Worm (Caenorhabditis elegans) whole organism, L2 larva: Measurements from ENCODE around the gene F15H10.5.

ENCODE experiments used
- F13H6.1 ChIP-seq: sonication (generic microtip); optimal IDR thresholded peaks from 2 replicates; lab custom pipeline; 2016; ENCODE audit warnings: missing genetic modification characterization, missing compliant biosample characterization
- Y55F3AM.14 ChIP-seq: fragments of 200-800 bp; sonication (Bioruptor generic); optimal IDR thresholded peaks from 2 replicates; lab custom pipeline; 2018; ENCODE audit warnings: mild to moderate bottlenecking, missing genetic modification characterization, missing compliant biosample characterization
- ZK546.5 ChIP-seq: sonication (generic microtip); optimal IDR thresholded peaks from 2 replicates; lab custom pipeline; 2017; ENCODE audit warnings: missing biosample characterization, missing genetic modification characterization
- alr-1 ChIP-seq: fragments of 150-350 bp; optimal IDR thresholded peaks from 2 replicates; lab custom pipeline; 2014; ENCODE audit warnings: missing biosample characterization, missing genetic modification characterization
- ama-1 ChIP-seq: fragments of 150-350 bp; optimal IDR thresholded peaks from 2 replicates; lab custom pipeline; 2018; ENCODE audit warnings: inconsistent platforms
- blmp-1 ChIP-seq: sonication (generic microtip); optimal IDR thresholded peaks from 2 replicates; lab custom pipeline; 2017; ENCODE audit warnings: missing genetic modification characterization, mild to moderate bottlenecking, missing compliant biosample characterization, antibody characterized with exemption, moderate library complexity; ENCODE audit not compliant: insufficient read depth
- ceh-82 ChIP-seq: fragments of 150-350 bp; optimal IDR thresholded peaks from 2 replicates; lab custom pipeline; 2014; ENCODE audit warnings: missing biosample characterization, missing genetic modification characterization
- crh-2 ChIP-seq: sonication (generic microtip); optimal IDR thresholded peaks from 2 replicates; lab custom pipeline; 2017; ENCODE audit warnings: missing biosample characterization, missing genetic modification characterization
- dmd-4 ChIP-seq: sonication (generic microtip); optimal IDR thresholded peaks from 2 replicates; lab custom pipeline; 2017; ENCODE audit warnings: missing biosample characterization, missing genetic modification characterization
- egl-27 ChIP-seq: sonication (generic microtip); optimal IDR thresholded peaks from 3 replicates; lab custom pipeline; 2017; ENCODE audit warnings: missing biosample characterization, missing genetic modification reagents, missing genetic modification characterization
- elt-1 ChIP-seq: fragments of 150-350 bp; optimal IDR thresholded peaks from 2 replicates; lab custom pipeline; 2014; ENCODE audit warnings: missing biosample characterization, missing genetic modification characterization
- elt-3 ChIP-seq: sonication (generic microtip); optimal IDR thresholded peaks from 2 replicates; lab custom pipeline; 2017; ENCODE audit warnings: missing biosample characterization, missing genetic modification characterization
- fos-1 ChIP-seq: fragments of 150-350 bp; optimal IDR thresholded peaks from 2 replicates; lab custom pipeline; 2014; ENCODE audit warnings: missing biosample characterization, missing genetic modification characterization
- lin-11 ChIP-seq: fragments of 150-350 bp; sonication (generic microtip); optimal IDR thresholded peaks from 2 replicates; lab custom pipeline; 2014; ENCODE audit warnings: missing biosample characterization, missing genetic modification characterization, inconsistent platforms, mixed read lengths
- lin-39 ChIP-seq: fragments of 150-350 bp; optimal IDR thresholded peaks from 2 replicates; lab custom pipeline; 2014; ENCODE audit warnings: missing biosample characterization, missing genetic modification reagents, missing genetic modification characterization
- mbf-1 ChIP-seq: sonication (generic microtip); optimal IDR thresholded peaks from 2 replicates; lab custom pipeline; 2017; ENCODE audit warnings: missing biosample characterization, missing genetic modification characterization
- nhr-10 ChIP-seq: sonication (generic microtip); optimal IDR thresholded peaks from 2 replicates; lab custom pipeline; 2017; ENCODE audit warnings: missing biosample characterization, missing genetic modification characterization
- nhr-12 ChIP-seq: fragments of 150-350 bp; optimal IDR thresholded peaks from 2 replicates; lab custom pipeline; 2014; ENCODE audit warnings: missing biosample characterization, missing genetic modification characterization
- nhr-129 ChIP-seq: fragments of 150-350 bp; optimal IDR thresholded peaks from 2 replicates; lab custom pipeline; 2014; ENCODE audit warnings: missing biosample characterization, missing genetic modification characterization
- nhr-21 ChIP-seq: fragments of 150-350 bp; optimal IDR thresholded peaks from 2 replicates; lab custom pipeline; 2014; ENCODE audit warnings: missing biosample characterization, missing genetic modification characterization
- nhr-23 ChIP-seq: fragments of 150-350 bp; optimal IDR thresholded peaks from 2 replicates; lab custom pipeline; 2014; ENCODE audit warnings: missing biosample characterization, missing genetic modification reagents, missing genetic modification characterization
- nhr-237 ChIP-seq: fragments of 150-350 bp; optimal IDR thresholded peaks from 2 replicates; lab custom pipeline; 2014; ENCODE audit warnings: missing biosample characterization, missing genetic modification characterization
- nhr-6 ChIP-seq: fragments of 150-350 bp; optimal IDR thresholded peaks from 2 replicates; lab custom pipeline; 2014; ENCODE audit warnings: missing biosample characterization, missing genetic modification characterization
- peb-1 ChIP-seq: fragments of 150-350 bp; optimal IDR thresholded peaks from 2 replicates; lab custom pipeline; 2014; ENCODE audit warnings: missing biosample characterization, missing genetic modification characterization
- sem-4 ChIP-seq: fragments of 150-350 bp; optimal IDR thresholded peaks from 2 replicates; lab custom pipeline; 2014; ENCODE audit warnings: missing biosample characterization, missing genetic modification reagents, missing genetic modification characterization
- skn-1 ChIP-seq: sonication (generic microtip); optimal IDR thresholded peaks from 2 replicates; lab custom pipeline; 2017; ENCODE audit warnings: missing biosample characterization, missing genetic modification characterization
- sma-3 ChIP-seq: sonication (generic microtip); optimal IDR thresholded peaks from 2 replicates; lab custom pipeline; 2016; ENCODE audit warnings: missing genetic modification reagents, missing genetic modification characterization, missing compliant biosample characterization
- sma-9 ChIP-seq, 2 experiments: fragments of 150-350 bp in 1 of 2; sonication (generic microtip) in 1 of 2; optimal IDR thresholded peaks; 2 replicates each; lab custom pipeline; 2014 to 2016; ENCODE audit warnings: missing genetic modification characterization in 2 of 2, mild to moderate bottlenecking in 1 of 2, missing biosample characterization in 1 of 2, missing compliant biosample characterization in 1 of 2, missing genetic modification reagents in 1 of 2, moderate library complexity in 1 of 2
- snpc-4 ChIP-seq: fragments of 150-350 bp; optimal IDR thresholded peaks from 2 replicates; lab custom pipeline; 2014; ENCODE audit warnings: missing biosample characterization, missing genetic modification characterization
- unc-39 ChIP-seq: fragments of 150-350 bp; optimal IDR thresholded peaks from 2 replicates; lab custom pipeline; 2014; ENCODE audit warnings: missing biosample characterization, missing genetic modification characterization
- unc-55 ChIP-seq: fragments of 150-350 bp; sonication (generic microtip); optimal IDR thresholded peaks from 3 replicates; lab custom pipeline; 2014; ENCODE audit warnings: missing biosample characterization, missing genetic modification reagents, missing genetic modification characterization
- unc-62 ChIP-seq: fragments of 150-350 bp; optimal IDR thresholded peaks from 2 replicates; lab custom pipeline; 2014; ENCODE audit warnings: missing biosample characterization, missing genetic modification reagents, missing genetic modification characterization
- zag-1 ChIP-seq: fragments of 150-350 bp; optimal IDR thresholded peaks from 2 replicates; lab custom pipeline; 2014; ENCODE audit warnings: missing biosample characterization, missing genetic modification characterization
- ztf-11 ChIP-seq: sonication (generic microtip); optimal IDR thresholded peaks from 2 replicates; lab custom pipeline; 2017; ENCODE audit warnings: missing biosample characterization, missing genetic modification characterization
- ztf-4 ChIP-seq: fragments of 150-350 bp; optimal IDR thresholded peaks from 2 replicates; lab custom pipeline; 2014; ENCODE audit warnings: missing biosample characterization, missing genetic modification characterization

The F15H10.5 gene

ce11 chrV:10416925-10417324 lies 1.9 kb downstream of the F15H10.5 start, which contains the start of gene F15H10.10:
F15H10.10 (minus strand) TSS chrV:10417025.
- TF ChIP-seq alr-1 (tag; lab: Kevin White, UChicago) (no peak), egl-27 (no peak), sma-3 (GFP tag; lab: Kevin White, UChicago) (no peak), nhr-12 (tag; lab: Kevin White, UChicago) (no peak), sma-9 (GFP tag; optimal IDR thresholded peaks at IDR 0.05; lab: Kevin White, UChicago) (no peak), sma-9 (tag; optimal IDR thresholded peaks at IDR 0.05; lab: Kevin White, UChicago) (no peak), lin-11 (no peak), peb-1 (tag; lab: Kevin White, UChicago) (no peak), unc-39 (no peak), mbf-1 (tag; lab: Kevin White, UChicago) (no peak)
- TF ChIP-seq, all 48 proteins: peak for 0

ce11 chrV:10414610-10415009 lies 4.3 kb downstream of the F15H10.5 start, which contains the start of gene F15H10.9:
F15H10.9 (minus strand) TSS chrV:10414710.
- TF ChIP-seq Y55F3AM.14 (GFP tag; lab: Kevin White, UChicago) = no peak
- TF ChIP-seq ZK546.5 (tag; lab: Kevin White, UChicago) = no peak
- TF ChIP-seq unc-62 (GFP tag; lab: Kevin White, UChicago) = no peak
- no peak for TF ChIP-seq nhr-237 (tag; lab: Kevin White, UChicago)
- no peak for TF ChIP-seq snpc-4 (tag; lab: Kevin White, UChicago)
- no peak for TF ChIP-seq skn-1 (tag; lab: Kevin White, UChicago)
- TF ChIP-seq unc-55 (GFP tag; lab: Kevin White, UChicago) = no peak
- TF ChIP-seq ceh-82 = no peak
- no peak for TF ChIP-seq ama-1
- TF ChIP-seq sma-3 (GFP tag; lab: Kevin White, UChicago) = no peak
- no peak for TF ChIP-seq F13H6.1 (tag; lab: Kevin White, UChicago)
- no peak for TF ChIP-seq nhr-10 (tag; lab: Kevin White, UChicago)
- TF ChIP-seq fos-1 (tag; lab: Kevin White, UChicago) = no peak
- no peak for TF ChIP-seq blmp-1 (tag; lab: Kevin White, UChicago)
- TF ChIP-seq elt-1 (tag; lab: Kevin White, UChicago) = no peak
- TF ChIP-seq mbf-1 (tag; lab: Kevin White, UChicago) = no peak
- TF ChIP-seq lin-39 (tag; lab: Kevin White, UChicago) = no peak
- no peak for TF ChIP-seq ztf-11 (tag; lab: Kevin White, UChicago)

- TF ChIP-seq sem-4 (tag; lab: Kevin White, UChicago) (no peak), sma-3 (GFP tag; lab: Kevin White, UChicago) (no peak), dmd-4 (tag; lab: Kevin White, UChicago) (no peak), zag-1 (tag; lab: Kevin White, UChicago) (no peak), mbf-1 (tag; lab: Kevin White, UChicago) (no peak), nhr-129 (no peak), nhr-21 (tag; lab: Kevin White, UChicago) (no peak)
Measured at ce11 chrV:10410030-10410713, 8.7 kb downstream of the F15H10.5 start, which contains the start of gene F15H10.12. F15H10.12 (minus strand) TSS chrV:10410080.

- no peak for TF ChIP-seq nhr-6
- TF ChIP-seq crh-2 (tag; lab: Kevin White, UChicago) = no peak
- no peak for TF ChIP-seq ama-1
- TF ChIP-seq ztf-4 = no peak
- no peak for TF ChIP-seq zag-1 (tag; lab: Kevin White, UChicago)
- TF ChIP-seq F13H6.1 (tag; lab: Kevin White, UChicago) = no peak
- TF ChIP-seq elt-3 (tag; lab: Kevin White, UChicago) = no peak
- TF ChIP-seq peb-1 (tag; lab: Kevin White, UChicago) = no peak
- TF ChIP-seq nhr-23 (tag; lab: Kevin White, UChicago) = no peak
- TF ChIP-seq unc-39 = no peak
- TF ChIP-seq nhr-12 (tag; lab: Kevin White, UChicago) = no peak
Measured at ce11 chrV:10406313-10406712, 12.5 kb downstream of the F15H10.5 start, which contains the start of gene F15H10.7. F15H10.7 (minus strand) TSS chrV:10406413.
